Worm (Caenorhabditis elegans) whole organism, L3 larva: ENCODE data around the gene btb-9.
"Not testable (repeated sequence)": the region's sequence is repeated elsewhere in the genome, so short reads cannot be mapped to it uniquely, and the experiment has no call there.

Source experiments
- ZK546.5 ChIP-seq: sonication (generic microtip); optimal IDR thresholded peaks from 2 replicates; lab custom pipeline; 2017; ENCODE audit warnings: missing biosample characterization, missing genetic modification characterization
- aly-2 ChIP-seq: fragments of 150-350 bp; optimal IDR thresholded peaks from 2 replicates; lab custom pipeline; 2014; ENCODE audit warnings: missing biosample characterization, missing genetic modification characterization
- ceh-16 ChIP-seq: sonication (generic microtip); optimal IDR thresholded peaks from 2 replicates; lab custom pipeline; 2017; ENCODE audit warnings: missing biosample characterization, missing genetic modification characterization
- ceh-82 ChIP-seq: fragments of 150-350 bp; optimal IDR thresholded peaks from 2 replicates; lab custom pipeline; 2014; ENCODE audit warnings: missing biosample characterization, missing genetic modification characterization
- elt-2 ChIP-seq: sonication (generic microtip); optimal IDR thresholded peaks from 2 replicates; lab custom pipeline; 2016; ENCODE audit warnings: missing genetic modification reagents, mild to moderate bottlenecking, missing genetic modification characterization, missing compliant biosample characterization
- elt-3 ChIP-seq, 3 experiments: fragments of 150-350 bp in 1 of 3; sonication (generic microtip) in 2 of 3; optimal IDR thresholded peaks; 2 replicates in 2 of 3; 4 replicates in 1 of 3; lab custom pipeline; 2014 to 2017; ENCODE audit warnings: missing biosample characterization in 3 of 3, missing genetic modification characterization in 3 of 3
- lin-15B ChIP-seq: fragments of 150-350 bp; optimal IDR thresholded peaks from 2 replicates; lab custom pipeline; 2014; ENCODE audit warnings: missing biosample characterization, missing genetic modification characterization
- mml-1 ChIP-seq: fragments of 150-350 bp; sonication (generic microtip); optimal IDR thresholded peaks from 3 replicates; lab custom pipeline; 2014; ENCODE audit warnings: missing biosample characterization, missing genetic modification characterization
- nhr-11 ChIP-seq: fragments of 150-350 bp; optimal IDR thresholded peaks from 2 replicates; lab custom pipeline; 2014; ENCODE audit warnings: missing biosample characterization, missing genetic modification characterization
- nhr-237 ChIP-seq: fragments of 150-350 bp; optimal IDR thresholded peaks from 2 replicates; lab custom pipeline; 2014; ENCODE audit warnings: missing biosample characterization, missing genetic modification characterization
- pqm-1 ChIP-seq: fragments of 150-350 bp; optimal IDR thresholded peaks from 2 replicates; lab custom pipeline; 2017; ENCODE audit warnings: missing biosample characterization, missing genetic modification characterization, inconsistent platforms
- skn-1 ChIP-seq: fragments of 150-350 bp; optimal IDR thresholded peaks from 2 replicates; lab custom pipeline; 2014; ENCODE audit warnings: missing biosample characterization, missing genetic modification characterization
- snpc-4 ChIP-seq: fragments of 150-350 bp; optimal IDR thresholded peaks from 2 replicates; lab custom pipeline; 2014; ENCODE audit warnings: missing biosample characterization, missing genetic modification characterization
- unc-62 ChIP-seq: fragments of 150-350 bp; sonication (generic microtip); optimal IDR thresholded peaks from 4 replicates; lab custom pipeline; 2014; ENCODE audit warnings: missing biosample characterization, missing genetic modification reagents, missing genetic modification characterization
- zag-1 ChIP-seq: fragments of 150-350 bp; optimal IDR thresholded peaks from 2 replicates; lab custom pipeline; 2014; ENCODE audit warnings: missing biosample characterization, missing genetic modification characterization
- ztf-11 ChIP-seq: fragments of 150-350 bp; optimal IDR thresholded peaks from 2 replicates; lab custom pipeline; 2014; ENCODE audit warnings: missing biosample characterization, missing genetic modification characterization

Gene btb-9

ce11 chrII:1771785-1772184 is 43.5 kb downstream of the btb-9 start, which contains the start of gene math-3:
Gene math-3 (plus strand): TSS chrII:1772085.
- TF ChIP-seq nhr-11 (no peak), aly-2 (tag; lab: Kevin White, UChicago) (no peak), mml-1 (tag; lab: Kevin White, UChicago) (no peak), skn-1 (tag; lab: Kevin White, UChicago) (no peak), ceh-82 (no peak), elt-3 (tag; optimal IDR thresholded peaks at IDR 0.05; lab: Kevin White, UChicago) (no peak), ceh-16 (tag; lab: Kevin White, UChicago) (no peak), nhr-237 (tag; lab: Kevin White, UChicago) (no peak), elt-2 (tag; lab: Kevin White, UChicago) (no peak), unc-62 (GFP tag; lab: Kevin White, UChicago) (no peak), zag-1 (tag; lab: Kevin White, UChicago) (no peak), pqm-1 (tag; lab: Kevin White, UChicago) (no peak), snpc-4 (no peak)
- TF ChIP-seq, all 47 proteins: peak for 0

- TF ChIP-seq lin-15B (tag; lab: Kevin White, UChicago); ZK546.5; ztf-11 (tag; lab: Kevin White, UChicago): not testable (repeated sequence)
These were observed 46.9 kb downstream of the btb-9 start, which contains the start of gene F36H5.14 for ce11 chrII:1775234-1775633. Gene F36H5.14 (plus strand): TSS chrII:1775534.
